Fruit fly (Drosophila melanogaster) Kc167 (cell line): ENCODE measurements around the gene CG18675.

Source experiments
- Myc ChIP-seq: fragments of >200 bp; optimal IDR thresholded peaks from 2 replicates; lab custom pipeline; 2017; ENCODE audit warnings: missing external identifiers
- Sin3A ChIP-seq: fragments of >200 bp; optimal IDR thresholded peaks from 2 replicates; lab custom pipeline; 2018; ENCODE audit warnings: missing external identifiers
- h ChIP-seq: fragments of >200 bp; optimal IDR thresholded peaks from 3 replicates; lab custom pipeline; 2018; ENCODE audit warnings: missing external identifiers
- insv ChIP-seq: fragments of >200 bp; optimal IDR thresholded peaks from 3 replicates; lab custom pipeline; 2018; ENCODE audit warnings: missing external identifiers
- psq ChIP-seq: fragments of >200 bp; optimal IDR thresholded peaks from 2 replicates; lab custom pipeline; 2017; ENCODE audit warnings: missing external identifiers
- ttk ChIP-seq: sonication (Bioruptor generic); optimal IDR thresholded peaks from 2 replicates; lab custom pipeline; 2017; ENCODE audit warnings: missing external identifiers

CG18675 gene

dm6 chr3L:4157852-4158251, 15.8 kb upstream of the CG18675 start:
- no peak for TF ChIP-seq h (lab: Kevin White, UChicago)
- no peak for TF ChIP-seq insv (lab: Kevin White, UChicago)
- no peak for TF ChIP-seq Myc (lab: Kevin White, UChicago)
- no peak for TF ChIP-seq Sin3A (lab: Kevin White, UChicago)
- TF ChIP-seq ttk (lab: Kevin White, UChicago) = no peak
- TF ChIP-seq psq = no peak

DNA sequence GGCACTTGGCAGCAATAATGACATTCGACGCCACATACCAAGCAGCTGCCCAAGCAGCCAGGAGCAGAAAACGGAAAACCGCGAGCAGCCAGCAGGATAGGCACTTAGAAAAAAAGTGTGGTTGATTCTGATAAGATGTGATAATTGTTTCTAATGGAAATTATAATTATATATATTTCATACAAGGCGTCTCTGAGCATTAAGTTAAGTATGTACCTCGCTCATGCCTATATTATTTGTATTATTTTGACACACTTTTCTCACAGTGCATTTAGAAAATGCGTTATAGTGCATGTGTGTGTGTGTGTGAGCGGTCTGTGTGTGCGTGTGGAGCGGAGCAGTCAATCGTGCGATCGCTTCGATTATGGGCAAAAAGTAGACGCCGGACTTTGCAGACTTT, 15.3 kb upstream of the CG18675 start:
- TF ChIP-seq psq = no peak
- no peak for TF ChIP-seq insv (lab: Kevin White, UChicago)
- no peak for TF ChIP-seq Myc (lab: Kevin White, UChicago)
- no peak for TF ChIP-seq h (lab: Kevin White, UChicago)
- no peak for TF ChIP-seq ttk (lab: Kevin White, UChicago)
- no peak for TF ChIP-seq Sin3A (lab: Kevin White, UChicago)

dm6 chr3L:4159264-4159663, 14.4 kb upstream of the CG18675 start:
- TF ChIP-seq h (lab: Kevin White, UChicago) (no peak), ttk (lab: Kevin White, UChicago) (no peak), insv (lab: Kevin White, UChicago) (no peak), Sin3A (lab: Kevin White, UChicago) (no peak), psq (no peak), Myc (lab: Kevin White, UChicago) (no peak)

DNA sequence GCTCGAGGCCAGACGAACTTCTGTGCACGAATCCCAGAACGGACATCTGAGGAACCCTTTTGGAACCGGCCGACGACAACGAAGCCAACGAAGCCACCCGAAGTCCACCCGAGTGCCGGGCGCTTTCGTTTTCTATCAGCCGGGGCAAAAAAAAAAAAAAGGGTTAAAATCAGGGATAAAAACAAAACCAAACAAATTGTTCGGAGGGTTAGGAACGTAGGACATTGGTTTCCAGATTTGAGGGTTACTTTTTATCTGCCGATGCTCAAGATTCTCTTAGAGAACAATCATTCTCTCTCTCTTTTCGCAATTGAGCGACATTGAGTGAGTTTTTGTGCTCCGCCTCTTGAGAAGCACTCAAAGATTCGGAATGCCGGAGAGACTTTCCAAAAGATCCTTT, 12.8 kb upstream of the CG18675 start, which contains the start of gene nab:
nab (minus strand) TSS at position 7 of the 400 bp plus-strand sequence.
- TF ChIP-seq insv (lab: Kevin White, UChicago) = no peak
- no peak for TF ChIP-seq h (lab: Kevin White, UChicago)
- TF ChIP-seq Myc (lab: Kevin White, UChicago) = no peak
- TF ChIP-seq Sin3A (lab: Kevin White, UChicago) = no peak
- no peak for TF ChIP-seq psq
- TF ChIP-seq ttk (lab: Kevin White, UChicago) = no peak

dm6 chr3L:4167353-4167842, 6.3 kb upstream of the CG18675 start, which contains the start of gene mas:
TSS of gene mas (minus strand) at chr3L:4167464.
- no peak for TF ChIP-seq Myc (lab: Kevin White, UChicago)
- TF ChIP-seq Sin3A (lab: Kevin White, UChicago) = no peak
- no peak for TF ChIP-seq h (lab: Kevin White, UChicago)
- TF ChIP-seq insv (lab: Kevin White, UChicago) = no peak
- no peak for TF ChIP-seq psq
- TF ChIP-seq ttk (lab: Kevin White, UChicago) = no peak

DNA sequence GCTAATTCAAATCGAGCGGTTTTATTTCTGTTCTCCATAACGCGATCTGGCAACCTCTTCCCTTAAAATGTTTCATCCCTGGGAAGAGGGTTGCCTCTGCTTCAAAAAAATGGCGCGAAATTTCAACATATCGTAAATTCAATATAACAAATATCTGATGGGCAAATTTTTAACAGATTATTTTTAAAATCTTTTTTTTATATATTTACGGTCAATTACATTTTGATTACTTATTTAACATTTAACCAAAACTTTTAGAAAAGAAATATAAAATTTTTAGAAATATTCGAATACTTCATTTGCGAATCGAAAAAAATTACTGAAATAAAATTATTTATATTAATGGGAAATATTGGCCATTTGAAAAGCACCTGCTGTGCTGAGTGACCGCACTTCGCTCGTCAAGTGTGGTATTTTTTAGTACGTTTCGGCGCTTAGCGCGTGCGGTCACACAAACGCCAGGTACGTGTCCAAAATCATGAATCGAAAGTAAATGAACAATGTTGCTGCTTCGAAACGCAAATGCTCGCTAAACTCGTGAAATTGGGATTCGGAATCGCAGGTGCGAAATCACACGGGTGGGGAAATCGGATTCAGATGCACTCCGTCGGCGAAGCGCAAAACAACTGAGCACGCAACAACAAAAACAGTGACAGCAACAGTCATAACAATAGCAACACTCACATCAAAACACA, 3.6 kb upstream of the CG18675 start, which contains the start of gene Ero1L:
Ero1L (plus strand) TSS at position 448 of the 695 bp plus-strand sequence.
- TF ChIP-seq h (lab: Kevin White, UChicago) (no peak), Sin3A (lab: Kevin White, UChicago) (no peak), psq (no peak), Myc (lab: Kevin White, UChicago) (no peak), ttk (lab: Kevin White, UChicago) (no peak), insv (lab: Kevin White, UChicago) (no peak)

DNA sequence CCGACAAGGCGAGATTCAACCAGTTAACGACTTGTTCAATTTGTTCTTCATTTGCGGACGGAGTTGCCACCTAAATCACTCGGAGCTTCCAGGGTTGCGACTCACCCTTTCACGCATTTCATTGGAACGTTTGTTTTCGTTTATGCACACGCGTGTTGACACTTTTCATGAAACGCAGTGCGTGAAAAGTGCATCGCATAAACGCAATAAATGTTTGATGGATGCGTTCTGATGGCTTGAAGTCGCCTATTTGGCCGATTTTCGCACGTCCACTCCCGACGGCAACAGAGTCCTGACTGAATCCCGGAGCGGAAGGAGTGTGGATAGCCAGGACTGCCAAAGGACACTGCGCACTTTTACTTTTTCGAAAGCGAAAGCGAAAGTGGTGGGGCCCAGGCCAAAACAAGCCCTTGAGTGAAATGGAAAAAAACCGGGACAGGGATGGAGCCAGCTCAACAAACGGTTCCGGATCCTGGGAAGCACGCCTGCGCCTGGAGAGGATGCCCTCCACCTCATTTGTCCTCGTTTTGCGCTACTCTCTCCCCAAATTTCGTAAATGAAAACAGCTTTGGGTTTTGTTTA, 4.4 kb downstream of the CG18675 start, which contains the start of gene Teh4:
Teh4 (minus strand) TSS at position 290 of the 582 bp plus-strand sequence.
- TF ChIP-seq insv (lab: Kevin White, UChicago) (no peak), psq (no peak), ttk (lab: Kevin White, UChicago) (no peak), Myc (lab: Kevin White, UChicago) (no peak), h (lab: Kevin White, UChicago) (no peak), Sin3A (lab: Kevin White, UChicago) (no peak)

DNA sequence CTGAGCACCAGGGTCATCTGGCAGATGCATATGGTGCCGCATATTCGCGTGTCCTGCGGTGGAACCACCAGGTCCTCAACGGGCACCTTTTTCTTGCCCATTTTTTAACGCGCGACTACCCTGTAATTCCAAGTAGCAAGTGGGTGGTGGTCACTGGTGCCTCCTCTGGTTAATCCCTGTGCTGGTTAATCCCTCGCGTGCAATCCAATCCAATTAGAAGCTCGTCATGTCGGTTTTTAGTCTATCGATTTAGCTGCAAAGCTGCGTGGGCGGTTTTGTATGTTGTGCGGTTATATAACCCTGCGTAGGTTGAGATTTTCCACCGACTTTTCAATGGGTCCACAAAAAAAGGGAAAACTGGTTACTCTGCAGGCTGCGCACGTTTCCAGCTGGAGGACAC, 10.9 kb downstream of the CG18675 start, which contains the start of gene Teh3:
Teh3 (minus strand) TSS at position 101 of the 400 bp plus-strand sequence.
- TF ChIP-seq psq (no peak), insv (lab: Kevin White, UChicago) (no peak), Myc (lab: Kevin White, UChicago) (no peak), Sin3A (lab: Kevin White, UChicago) (no peak), h (lab: Kevin White, UChicago) (no peak), ttk (lab: Kevin White, UChicago) (no peak)

dm6 chr3L:4185259-4185658, 11.6 kb downstream of the CG18675 start:
- TF ChIP-seq Myc (lab: Kevin White, UChicago) (no peak), ttk (lab: Kevin White, UChicago) (no peak), insv (lab: Kevin White, UChicago) (no peak), Sin3A (lab: Kevin White, UChicago) (no peak), h (lab: Kevin White, UChicago) (no peak), psq (no peak)

dm6 chr3L:4186659-4187058, 13.0 kb downstream of the CG18675 start, which contains the start of gene VhaM9.7-c:
TSS of gene VhaM9.7-c (minus strand) at chr3L:4186865.
- no peak for TF ChIP-seq h (lab: Kevin White, UChicago)
- TF ChIP-seq ttk (lab: Kevin White, UChicago) = no peak
- no peak for TF ChIP-seq insv (lab: Kevin White, UChicago)
- TF ChIP-seq Myc (lab: Kevin White, UChicago) = no peak
- TF ChIP-seq psq = no peak
- TF ChIP-seq Sin3A (lab: Kevin White, UChicago) = no peak

dm6 chr3L:4187930-4188523, 14.3 kb downstream of the CG18675 start, which contains the start of the genes Teh2 and tipE:
TSS of gene Teh2 (minus strand) at chr3L:4188023.
TSS of gene tipE (plus strand) at chr3L:4188499.
- TF ChIP-seq Sin3A (lab: Kevin White, UChicago) = no peak
- no peak for TF ChIP-seq insv (lab: Kevin White, UChicago)
- no peak for TF ChIP-seq Myc (lab: Kevin White, UChicago)
- TF ChIP-seq psq = no peak
- no peak for TF ChIP-seq h (lab: Kevin White, UChicago)
- TF ChIP-seq ttk (lab: Kevin White, UChicago) = no peak
